Fruit fly (Drosophila melanogaster): Measurements from ENCODE around the gene Stip1.

Stip1 gene

dm6 chr2L:277122-277671 is 17.7 kb upstream of the Stip1 start, which contains the start of gene smo (continued):
- peak; percentile 39 for TF ChIP-seq CoRest (tag; optimal IDR thresholded peaks at IDR 0.05)
- TF ChIP-seq cg (GFP tag; optimal IDR thresholded peaks at IDR 0.05) = no peak
- peak; percentile 96 for TF ChIP-seq pzg (GFP tag; optimal IDR thresholded peaks at IDR 0.05)
- no peak for TF ChIP-seq CG7839 (tag; optimal IDR thresholded peaks at IDR 0.05)
- no peak for TF ChIP-seq Meics (GFP tag; optimal IDR thresholded peaks at IDR 0.05)
- TF ChIP-seq trh (GFP tag; optimal IDR thresholded peaks at IDR 0.05) = no peak
- no peak for TF ChIP-seq Sox102F (GFP tag; optimal IDR thresholded peaks at IDR 0.05)
- no peak for TF ChIP-seq CG32532 (GFP tag; IDR thresholded peaks at IDR 0.05)
- TF ChIP-seq unc-4 (GFP tag; IDR thresholded peaks at IDR 0.05; ENCODE audit: partially characterized antibody) = peak; percentile 87
- no peak for TF ChIP-seq mirr (GFP tag; optimal IDR thresholded peaks at IDR 0.05)
- no peak for TF ChIP-seq CG10366 (GFP tag; IDR thresholded peaks at IDR 0.05)
- peak; percentile 61 for TF ChIP-seq jumu (GFP tag; optimal IDR thresholded peaks at IDR 0.05)
- peak; percentile 81 for TF ChIP-seq inv (GFP tag; IDR thresholded peaks at IDR 0.05; ENCODE audit: partially characterized antibody)
- no peak for TF ChIP-seq ara (GFP tag; IDR thresholded peaks at IDR 0.05)
- no peak for TF ChIP-seq CG10431 (GFP tag; optimal IDR thresholded peaks at IDR 0.05)
- no peak for TF ChIP-seq CG6813 (GFP tag; optimal IDR thresholded peaks at IDR 0.05)
- TF ChIP-seq CG2678 (tag; optimal IDR thresholded peaks at IDR 0.05) = no peak
- peak; percentile 98 for TF ChIP-seq Sry-δ (GFP tag; optimal IDR thresholded peaks at IDR 0.05)
- no peak; the same call in 1 of the 2 replicates for TF ChIP-seq CG17612 (GFP tag; IDR thresholded peaks at IDR 0.05)
- TF ChIP-seq CkIIα-i1 (GFP tag; IDR thresholded peaks at IDR 0.05) = no peak
- TF ChIP-seq Optix (GFP tag; IDR thresholded peaks at IDR 0.05) = no peak
- TF ChIP-seq NK7.1 (GFP tag; optimal IDR thresholded peaks at IDR 0.05) = no peak
- TF ChIP-seq CG1233 (GFP tag; optimal IDR thresholded peaks at IDR 0.05) = no peak
- no peak for TF ChIP-seq CG3065 (GFP tag; optimal IDR thresholded peaks at IDR 0.05)
- no peak for TF ChIP-seq CG1832 (GFP tag; optimal IDR thresholded peaks at IDR 0.05)
- no peak for TF ChIP-seq wor (GFP tag; IDR thresholded peaks at IDR 0.05)
- no peak for TF ChIP-seq pan (optimal IDR thresholded peaks at IDR 0.05)
- no peak for TF ChIP-seq pan (GFP tag; optimal IDR thresholded peaks at IDR 0.05 in 1 of 2, IDR thresholded peaks at IDR 0.05 in 1 of 2)
- TF ChIP-seq ken (GFP tag; IDR thresholded peaks at IDR 0.05) = no peak
- TF ChIP-seq NFAT (GFP tag; IDR thresholded peaks at IDR 0.05) = peak; percentile 32; the same call in 1 of the 2 replicates
- peak; percentile 24; the same call in 1 of the 2 replicates for TF ChIP-seq Ptx1 (GFP tag; IDR thresholded peaks at IDR 0.05)
- no peak for TF ChIP-seq CG8281 (tag; optimal IDR thresholded peaks at IDR 0.05)
- peak; percentile 56 for TF ChIP-seq row (GFP tag; IDR thresholded peaks at IDR 0.05)
- TF ChIP-seq Neu2 (GFP tag; optimal IDR thresholded peaks at IDR 0.05; ENCODE audit: borderline replicate concordance) = no peak
- no peak for TF ChIP-seq eve (GFP tag; optimal IDR thresholded peaks at IDR 0.05)
- TF ChIP-seq CG31224 (GFP tag; IDR thresholded peaks at IDR 0.05) = no peak
- no peak for TF ChIP-seq dysf (GFP tag; IDR thresholded peaks at IDR 0.05)
- no peak for TF ChIP-seq fru (optimal IDR thresholded peaks at IDR 0.05)
- TF ChIP-seq CG10209 (GFP tag; optimal IDR thresholded peaks at IDR 0.05) = no peak
- peak; percentile 32 for TF ChIP-seq CG13775 (GFP tag; optimal IDR thresholded peaks at IDR 0.05)
- peak; percentile 11 for TF ChIP-seq CrebB (tag; optimal IDR thresholded peaks at IDR 0.05)
- no peak for TF ChIP-seq CG15269 (tag; optimal IDR thresholded peaks at IDR 0.05)
- TF ChIP-seq Scr (GFP tag; IDR thresholded peaks at IDR 0.05; ENCODE audit: partially characterized antibody) = peak; percentile 88
- peak; percentile 29 for TF ChIP-seq maf-S (GFP tag; optimal IDR thresholded peaks at IDR 0.05)
- TF ChIP-seq CG11398 (GFP tag; optimal IDR thresholded peaks at IDR 0.05) = peak; percentile 27
- peak; percentile 24 for TF ChIP-seq CG13624 (GFP tag; optimal IDR thresholded peaks at IDR 0.05)
- no peak for TF ChIP-seq ranshi (GFP tag; IDR thresholded peaks at IDR 0.05)
- TF ChIP-seq CG13894 (tag; optimal IDR thresholded peaks at IDR 0.05) = no peak
- TF ChIP-seq CG11456 (GFP tag; IDR thresholded peaks at IDR 0.05) = 0 out of 3 replicates have a peak, but pooled peaks have one; percentile 35
- TF ChIP-seq tin (GFP tag; optimal IDR thresholded peaks at IDR 0.05) = peak; percentile 29
- no peak for TF ChIP-seq cato (GFP tag; optimal IDR thresholded peaks at IDR 0.05; ENCODE audit: borderline replicate concordance)
